Worm (Caenorhabditis elegans): Measurements from ENCODE around the gene bath-37.

ce11 chrIV:12057508-12057907 lies 11.2 kb upstream of the bath-37 start, which contains the start of gene K08E4.3:
- TF ChIP-seq T23F11.4 (GFP tag; optimal IDR thresholded peaks at IDR 0.05) (no peak), pqm-1 (tag; optimal IDR thresholded peaks at IDR 0.05) (no peak), lin-11 (tag; optimal IDR thresholded peaks at IDR 0.05) (no peak), ets-4 (tag; optimal IDR thresholded peaks at IDR 0.05) (no peak), ahr-1 (tag; optimal IDR thresholded peaks at IDR 0.05) (no peak), nhr-11 (tag; optimal IDR thresholded peaks at IDR 0.05) (no peak), Y22D7AL.16 (tag; optimal IDR thresholded peaks at IDR 0.05) (no peak), ama-1 (optimal IDR thresholded peaks at IDR 0.05) (no peak), F13H6.1 (tag; optimal IDR thresholded peaks at IDR 0.05) (no peak)
